Worm (Caenorhabditis elegans) whole organism, L2 larva: ENCODE measurements around the gene cln-3.1.

Experiments used
- C34F6.9 ChIP-seq: fragments of 150-350 bp; optimal IDR thresholded peaks from 2 replicates; lab custom pipeline; 2014; ENCODE audit warnings: missing biosample characterization, missing genetic modification characterization
- ama-1 ChIP-seq: fragments of 150-350 bp; optimal IDR thresholded peaks from 2 replicates; lab custom pipeline; 2018; ENCODE audit warnings: inconsistent platforms
- blmp-1 ChIP-seq: sonication (generic microtip); optimal IDR thresholded peaks from 2 replicates; lab custom pipeline; 2017; ENCODE audit warnings: missing genetic modification characterization, mild to moderate bottlenecking, missing compliant biosample characterization, antibody characterized with exemption, moderate library complexity; ENCODE audit not compliant: insufficient read depth
- elt-1 ChIP-seq: fragments of 150-350 bp; optimal IDR thresholded peaks from 2 replicates; lab custom pipeline; 2014; ENCODE audit warnings: missing biosample characterization, missing genetic modification characterization
- lin-39 ChIP-seq: fragments of 150-350 bp; optimal IDR thresholded peaks from 2 replicates; lab custom pipeline; 2014; ENCODE audit warnings: missing biosample characterization, missing genetic modification reagents, missing genetic modification characterization
- lsy-2 ChIP-seq, 2 experiments: fragments of 150-350 bp in 1 of 2; sonication (generic microtip) in 1 of 2; optimal IDR thresholded peaks; 2 replicates each; lab custom pipeline; 2014 to 2017; ENCODE audit warnings: missing biosample characterization in 2 of 2, missing genetic modification characterization in 2 of 2
- mdl-1 ChIP-seq, 2 experiments: fragments of 150-350 bp in 1 of 2; sonication (generic microtip) in 1 of 2; optimal IDR thresholded peaks; 2 replicates each; lab custom pipeline; 2017; ENCODE audit warnings: missing biosample characterization in 2 of 2, missing genetic modification characterization in 2 of 2
- nhr-11 ChIP-seq: fragments of 150-350 bp; optimal IDR thresholded peaks from 2 replicates; lab custom pipeline; 2014; ENCODE audit warnings: missing biosample characterization, missing genetic modification characterization
- nhr-12 ChIP-seq: fragments of 150-350 bp; optimal IDR thresholded peaks from 2 replicates; lab custom pipeline; 2014; ENCODE audit warnings: missing biosample characterization, missing genetic modification characterization
- unc-55 ChIP-seq: fragments of 150-350 bp; sonication (generic microtip); optimal IDR thresholded peaks from 3 replicates; lab custom pipeline; 2014; ENCODE audit warnings: missing biosample characterization, missing genetic modification reagents, missing genetic modification characterization

- TF ChIP-seq lsy-2 (tag; optimal IDR thresholded peaks at IDR 0.05; lab: Kevin White, UChicago): peak; percentile 67 to 92
- TF ChIP-seq C34F6.9 (tag; lab: Kevin White, UChicago): peak; percentile 92
- TF ChIP-seq nhr-12: peak; percentile 9
- peak; percentile 77 for TF ChIP-seq blmp-1 (tag; lab: Kevin White, UChicago)
- peak; percentile 91 for TF ChIP-seq unc-55 (GFP tag; lab: Kevin White, UChicago)
- TF ChIP-seq nhr-11 (tag; lab: Kevin White, UChicago): no peak
- no peak for TF ChIP-seq lin-39 (tag; lab: Kevin White, UChicago)
- TF ChIP-seq ama-1 (lab: Kevin White, UChicago): peak; percentile 37
- peak in 1 of 2 experiments; percentile 23 for TF ChIP-seq mdl-1 (tag; optimal IDR thresholded peaks at IDR 0.05; lab: Kevin White, UChicago)
- no peak for TF ChIP-seq elt-1
Measured at ce11 chrV:11228653-11229173, 36.7 kb downstream of the cln-3.1 start, which contains the start of gene pqn-70.
